Worm (Caenorhabditis elegans) whole organism, midembryonic: Measurements from ENCODE around the gene Y17D7B.3.

Experiments
- flt-1 ChIP-seq: fragments of 200-800 bp; sonication (Bioruptor generic); IDR thresholded peaks from 2 replicates; pipeline ENCODE4 v1.3.6; 2022; ENCODE audit warnings: missing genetic modification characterization, missing compliant biosample characterization
- klf-2 ChIP-seq: fragments of 200-800 bp; sonication (Bioruptor generic); conservative IDR thresholded peaks from 2 replicates; pipeline ENCODE4 v1.3.6; 2022; ENCODE audit warnings: missing genetic modification reagents, missing genetic modification characterization, missing compliant biosample characterization
- med-1 ChIP-seq: sonication (generic microtip); optimal IDR thresholded peaks from 2 replicates; lab custom pipeline; 2017; ENCODE audit warnings: missing genetic modification characterization, mild to moderate bottlenecking, missing compliant biosample characterization, antibody characterized with exemption, missing genetic modification reagents; ENCODE audit not compliant: insufficient read depth
- tab-1 ChIP-seq: fragments of 200-800 bp; sonication (Bioruptor generic); IDR thresholded peaks from 2 replicates; pipeline ENCODE4 v1.3.6; 2022; ENCODE audit warnings: missing genetic modification characterization, missing compliant biosample characterization

DNA sequence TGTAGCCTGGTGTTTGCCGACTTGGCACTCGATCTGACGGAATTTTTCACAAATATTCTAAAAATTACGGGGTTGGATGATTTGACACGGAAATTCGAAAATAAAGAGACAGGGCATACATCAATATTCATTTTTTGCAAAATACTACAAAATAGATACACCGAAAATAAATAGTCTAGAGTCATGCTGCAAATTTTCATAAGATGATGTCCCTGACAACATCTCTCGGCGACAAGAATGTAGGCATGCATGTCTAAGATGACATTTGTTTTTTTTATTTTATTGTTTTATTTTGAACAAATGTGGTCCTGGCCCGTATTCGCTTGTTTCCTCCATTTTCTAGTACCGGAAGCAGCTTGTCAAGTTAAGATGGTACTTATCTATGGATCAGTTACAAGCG is 15.2 kb downstream of the Y17D7B.3 start, which contains the start of gene clec-256:
- TF ChIP-seq klf-2 (no peak), med-1 (GFP tag; lab: Kevin White, UChicago) (no peak), flt-1 (no peak), tab-1 (GFP tag; lab: Robert Waterston, UW) (no peak)
